Fruit fly (Drosophila melanogaster): ENCODE results near the gene Ccm3.

Gene Ccm3

dm6 chr3R:15379071-15379470 is 7.3 kb downstream of the Ccm3 start (continued):
- TF ChIP-seq cg (GFP tag; optimal IDR thresholded peaks at IDR 0.05) (peak; percentile 64), CG3847 (GFP tag; IDR thresholded peaks at IDR 0.05) (no peak), CG18764 (GFP tag; optimal IDR thresholded peaks at IDR 0.05) (no peak), Opbp (GFP tag; IDR thresholded peaks at IDR 0.05; ENCODE audit: partially characterized antibody) (no peak), zfh1 (GFP tag; IDR thresholded peaks at IDR 0.05) (no peak), Ssrp (tag; optimal IDR thresholded peaks at IDR 0.05) (no peak), CG8290 (GFP tag; optimal IDR thresholded peaks at IDR 0.05) (no peak), CG8290 (tag; optimal IDR thresholded peaks at IDR 0.05) (no peak), nerfin-1 (tag; optimal IDR thresholded peaks at IDR 0.05) (peak; percentile 51), scrt (GFP tag; optimal IDR thresholded peaks at IDR 0.05) (peak; percentile 96), sens (GFP tag) (peak; percentile 52), kni (GFP tag; optimal IDR thresholded peaks at IDR 0.05) (peak; percentile 47), zen2 (GFP tag; IDR thresholded peaks at IDR 0.05; ENCODE audit: partially characterized antibody) (no peak), ewg (GFP tag; optimal IDR thresholded peaks at IDR 0.05) (peak; percentile 93), CG8478 (optimal IDR thresholded peaks at IDR 0.05) (peak; percentile 90)

dm6 chr3R:15382851-15383250 is 11.1 kb downstream of the Ccm3 start, which contains the start of gene h-cup:
Gene h-cup (minus strand): TSS chr3R:15382951.
- TF ChIP-seq vnd (GFP tag; IDR thresholded peaks at IDR 0.05; ENCODE audit: partially characterized antibody) (no peak), CG8281 (tag; optimal IDR thresholded peaks at IDR 0.05) (no peak)

dm6 chr3R:15393206-15393805 is 21.5 kb downstream of the Ccm3 start:
- TF ChIP-seq dan (GFP tag; IDR thresholded peaks at IDR 0.05): 0 out of 2 replicates have a peak, but pooled peaks have one; percentile 22
- TF ChIP-seq CG5245 (GFP tag; optimal IDR thresholded peaks at IDR 0.05): no peak
- no peak for TF ChIP-seq lbe (GFP tag; optimal IDR thresholded peaks at IDR 0.05)
- TF ChIP-seq MESR4 (GFP tag; optimal IDR thresholded peaks at IDR 0.05): no peak
- TF ChIP-seq rib (GFP tag; IDR thresholded peaks at IDR 0.05): no peak
- TF ChIP-seq sens (GFP tag): no peak
- no peak for TF ChIP-seq z (GFP tag; IDR thresholded peaks at IDR 0.05)
- no peak for TF ChIP-seq ham (GFP tag; IDR thresholded peaks at IDR 0.05)
- TF ChIP-seq CG30020 (tag; optimal IDR thresholded peaks at IDR 0.05): no peak
- TF ChIP-seq da (GFP tag; optimal IDR thresholded peaks at IDR 0.05): no peak
- no peak for TF ChIP-seq CG10979 (tag; optimal IDR thresholded peaks at IDR 0.05)
- no peak for TF ChIP-seq cas (GFP tag; IDR thresholded peaks at IDR 0.05)
- TF ChIP-seq en (GFP tag; optimal IDR thresholded peaks at IDR 0.05): no peak
- peak; percentile 86 for TF ChIP-seq Hr39 (optimal IDR thresholded peaks at IDR 0.05)
- 0 out of 2 replicates have a peak, but pooled peaks have one; percentile 8 for TF ChIP-seq ro (GFP tag; IDR thresholded peaks at IDR 0.05)
- no peak for TF ChIP-seq CG17912 (GFP tag; optimal IDR thresholded peaks at IDR 0.05)
- TF ChIP-seq so (GFP tag; IDR thresholded peaks at IDR 0.05): no peak
- no peak for TF ChIP-seq CG11093 (GFP tag; IDR thresholded peaks at IDR 0.05)

- TF ChIP-seq scrt (GFP tag; optimal IDR thresholded peaks at IDR 0.05) (peak; percentile 7), CG4730 (GFP tag; IDR thresholded peaks at IDR 0.05) (no peak), BtbVII (GFP tag; optimal IDR thresholded peaks at IDR 0.05) (peak; percentile 61), CG10147 (GFP tag; optimal IDR thresholded peaks at IDR 0.05) (peak; percentile 16), CG5180 (GFP tag; optimal IDR thresholded peaks at IDR 0.05) (peak; percentile 22), croc (GFP tag; conservative IDR thresholded peaks at IDR 0.05) (no peak), CG18599 (GFP tag; optimal IDR thresholded peaks at IDR 0.05) (peak; percentile 42), CG7372 (GFP tag; IDR thresholded peaks at IDR 0.05) (0 out of 2 replicates have a peak, but pooled peaks have one; percentile 37), caup (GFP tag; optimal IDR thresholded peaks at IDR 0.05; ENCODE audit: severe bottlenecking) (peak; percentile 20), CG10543 (GFP tag; optimal IDR thresholded peaks at IDR 0.05) (peak; percentile 53), MTF-1 (GFP tag; optimal IDR thresholded peaks at IDR 0.05; ENCODE audit: borderline replicate concordance) (peak; percentile 3), CG6813 (GFP tag; optimal IDR thresholded peaks at IDR 0.05) (peak; percentile 47), Meics (GFP tag; optimal IDR thresholded peaks at IDR 0.05) (peak; percentile 24), lab (GFP tag; optimal IDR thresholded peaks at IDR 0.05) (peak; percentile 67), exex (tag; optimal IDR thresholded peaks at IDR 0.05) (peak; percentile 5)
These were observed 30.9 kb downstream of the Ccm3 start for dm6 chr3R:15402654-15403053.
